Worm (Caenorhabditis elegans) whole organism, mixed stage, embryonic: ENCODE data around the gene ddo-2.

ENCODE experiments used
- bed-3 ChIP-seq: fragments of 200-800 bp; sonication (Bioruptor generic); optimal IDR thresholded peaks from 3 replicates; lab custom pipeline; 2018; ENCODE audit warnings: mild to moderate bottlenecking, missing genetic modification characterization, moderate library complexity, missing compliant biosample characterization
- mab-5 ChIP-seq: fragments of 150-350 bp; optimal IDR thresholded peaks from 2 replicates; lab custom pipeline; 2014; ENCODE audit warnings: missing biosample characterization, missing genetic modification characterization

ce11 chrV:7417018-7417716 is 18.3 kb downstream of the ddo-2 start, which contains the start of gene srw-67:
- TF ChIP-seq bed-3 (GFP tag; lab: Kevin White, UChicago): no peak
- TF ChIP-seq mab-5: no peak
